Worm (Caenorhabditis elegans) whole organism, L1 larva: ENCODE data around the gene Y45F10D.6.

Experiments used
- C04F5.9 ChIP-seq: sonication (generic microtip); optimal IDR thresholded peaks from 2 replicates; lab custom pipeline; 2016; ENCODE audit warnings: missing genetic modification characterization, missing compliant biosample characterization
- C16A3.4 ChIP-seq: fragments of 150-350 bp; optimal IDR thresholded peaks from 2 replicates; lab custom pipeline; 2014; ENCODE audit warnings: missing biosample characterization, missing genetic modification characterization
- C34B4.2 ChIP-seq: sonication (generic microtip); optimal IDR thresholded peaks from 2 replicates; lab custom pipeline; 2017; ENCODE audit warnings: mild to moderate bottlenecking, missing genetic modification characterization, missing compliant biosample characterization
- F16B12.6 ChIP-seq: fragments of 150-350 bp; optimal IDR thresholded peaks from 2 replicates; lab custom pipeline; 2014; ENCODE audit warnings: missing biosample characterization, missing genetic modification characterization
- aha-1 ChIP-seq: fragments of 150-350 bp; optimal IDR thresholded peaks from 2 replicates; lab custom pipeline; 2014; ENCODE audit warnings: missing biosample characterization, missing genetic modification characterization
- alr-1 ChIP-seq: fragments of 200-800 bp; sonication (Bioruptor generic); optimal IDR thresholded peaks from 2 replicates; lab custom pipeline; 2018; ENCODE audit warnings: borderline replicate concordance, mild to moderate bottlenecking, missing genetic modification characterization, missing compliant biosample characterization
- blmp-1 ChIP-seq: fragments of 150-350 bp; optimal IDR thresholded peaks from 2 replicates; lab custom pipeline; 2014; ENCODE audit warnings: missing biosample characterization, missing genetic modification characterization
- ceh-82 ChIP-seq, 3 experiments: fragments of 150-350 bp in 1 of 3; sonication (generic microtip) in 2 of 3; optimal IDR thresholded peaks; 2 replicates each; lab custom pipeline; 2014 to 2017; ENCODE audit warnings: missing biosample characterization in 3 of 3, missing genetic modification characterization in 3 of 3
- ceh-88 ChIP-seq: fragments of 200-800 bp; sonication (Bioruptor generic); IDR thresholded peaks from 2 replicates; pipeline ENCODE4 v1.3.6; 2022; ENCODE audit warnings: missing genetic modification characterization, missing compliant biosample characterization
- ces-1 ChIP-seq: fragments of 150-350 bp; optimal IDR thresholded peaks from 2 replicates; lab custom pipeline; 2014; ENCODE audit warnings: missing biosample characterization, missing genetic modification reagents, missing genetic modification characterization
- dsc-1 ChIP-seq: sonication (generic microtip); optimal IDR thresholded peaks from 2 replicates; lab custom pipeline; 2016; ENCODE audit warnings: mild to moderate bottlenecking, missing genetic modification characterization, missing compliant biosample characterization
- efl-1 ChIP-seq, 4 experiments: fragments of 150-350 bp; optimal IDR thresholded peaks in 3 of 4; peaks in 1 of 4; 1 replicate in 1 of 4; 2 replicates in 3 of 4; lab custom pipeline; 2014; ENCODE audit warnings: missing biosample characterization in 2 of 4, missing genetic modification characterization in 2 of 4, missing genetic modification reagents in 2 of 4
- efl-3 ChIP-seq: fragments of 200-800 bp; sonication (Bioruptor generic); optimal IDR thresholded peaks from 2 replicates; lab custom pipeline; 2018; ENCODE audit warnings: mild to moderate bottlenecking, missing genetic modification characterization, missing compliant biosample characterization
- egl-13 ChIP-seq: sonication (generic microtip); optimal IDR thresholded peaks from 2 replicates; lab custom pipeline; 2016; ENCODE audit warnings: missing genotype, missing genetic modification reagents, missing genetic modification characterization, missing compliant biosample characterization
- elt-3 ChIP-seq, 6 experiments: fragments of 150-350 bp in 1 of 6; sonication (generic microtip); optimal IDR thresholded peaks; 2 replicates each; lab custom pipeline; 2017 to 2018; ENCODE audit warnings: missing biosample characterization in 6 of 6, missing genetic modification characterization in 6 of 6, inconsistent platforms in 1 of 6
- ets-5 ChIP-seq: fragments of 200-800 bp; sonication (Bioruptor generic); IDR thresholded peaks from 2 replicates; pipeline ENCODE4 v1.3.6; 2022; ENCODE audit warnings: missing genetic modification characterization, missing compliant biosample characterization
- fkh-10 ChIP-seq: sonication (generic microtip); optimal IDR thresholded peaks from 2 replicates; lab custom pipeline; 2017; ENCODE audit warnings: missing biosample characterization, missing genetic modification reagents, missing genetic modification characterization
- fkh-4 ChIP-seq: sonication (generic microtip); optimal IDR thresholded peaks from 2 replicates; lab custom pipeline; 2016; ENCODE audit warnings: missing compliant biosample characterization, missing genetic modification characterization, borderline replicate concordance
- grh-1 ChIP-seq: fragments of 200-800 bp; sonication (Bioruptor generic); IDR thresholded peaks from 2 replicates; pipeline ENCODE4 v1.3.6; 2022; ENCODE audit warnings: missing genetic modification reagents, missing genetic modification characterization, missing compliant biosample characterization
- hlh-17 ChIP-seq: fragments of 200-800 bp; sonication (Bioruptor generic); optimal IDR thresholded peaks from 2 replicates; lab custom pipeline; 2018; ENCODE audit warnings: missing genetic modification characterization, mild to moderate bottlenecking, missing compliant biosample characterization, moderate library complexity, borderline replicate concordance
- hlh-4 ChIP-seq: sonication (generic microtip); optimal IDR thresholded peaks from 2 replicates; lab custom pipeline; 2016; ENCODE audit warnings: mild to moderate bottlenecking, missing genetic modification characterization, missing compliant biosample characterization
- hpl-2 ChIP-seq: fragments of 150-350 bp; optimal IDR thresholded peaks from 2 replicates; lab custom pipeline; 2014; ENCODE audit warnings: missing biosample characterization, missing genetic modification reagents, missing genetic modification characterization
- irx-1 ChIP-seq: sonication (generic microtip); optimal IDR thresholded peaks from 2 replicates; lab custom pipeline; 2016; ENCODE audit warnings: missing genetic modification characterization, missing compliant biosample characterization
- isw-1 ChIP-seq: fragments of 200-800 bp; sonication (Bioruptor generic); IDR thresholded peaks from 2 replicates; pipeline ENCODE4 v1.3.6; 2022; ENCODE audit warnings: missing genetic modification characterization, missing compliant biosample characterization
- jun-1 ChIP-seq: fragments of 150-350 bp; optimal IDR thresholded peaks from 2 replicates; lab custom pipeline; 2014; ENCODE audit warnings: missing biosample characterization, missing genetic modification reagents, missing genetic modification characterization
- lin-14 ChIP-seq: fragments of 200-800 bp; sonication (Bioruptor generic); optimal IDR thresholded peaks from 2 replicates; lab custom pipeline; 2018; ENCODE audit warnings: mild to moderate bottlenecking, missing genetic modification characterization, moderate library complexity, missing compliant biosample characterization
- lin-15B ChIP-seq: fragments of 150-350 bp; sonication (generic microtip); optimal IDR thresholded peaks from 3 replicates; lab custom pipeline; 2014; ENCODE audit warnings: missing biosample characterization, missing genetic modification characterization
- lin-39 ChIP-seq: fragments of 150-350 bp; optimal IDR thresholded peaks from 2 replicates; lab custom pipeline; 2014; ENCODE audit warnings: missing biosample characterization, missing genetic modification reagents, missing genetic modification characterization
- lsy-2 ChIP-seq, 2 experiments: fragments of 150-350 bp; optimal IDR thresholded peaks; 2 replicates each; lab custom pipeline; 2014; ENCODE audit warnings: missing biosample characterization in 2 of 2, missing genetic modification characterization in 2 of 2
- mab-9 ChIP-seq: fragments of 200-800 bp; sonication (Bioruptor generic); IDR thresholded peaks from 2 replicates; pipeline ENCODE4 v1.3.6; 2022; ENCODE audit warnings: missing genetic modification reagents, missing genetic modification characterization, missing compliant biosample characterization
- mdl-1 ChIP-seq, 2 experiments: fragments of 150-350 bp; optimal IDR thresholded peaks; 2 replicates each; lab custom pipeline; 2014 to 2017; ENCODE audit warnings: missing biosample characterization in 2 of 2, missing genetic modification characterization in 2 of 2, inconsistent platforms in 1 of 2
- mef-2 ChIP-seq: fragments of 150-350 bp; optimal IDR thresholded peaks from 2 replicates; lab custom pipeline; 2014; ENCODE audit warnings: missing biosample characterization, missing genetic modification characterization
- mep-1 ChIP-seq: fragments of 150-350 bp; optimal IDR thresholded peaks from 2 replicates; lab custom pipeline; 2014; ENCODE audit warnings: missing biosample characterization, missing genetic modification characterization
- nhr-11 ChIP-seq: fragments of 150-350 bp; optimal IDR thresholded peaks from 2 replicates; lab custom pipeline; 2014; ENCODE audit warnings: missing biosample characterization, missing genetic modification characterization
- nhr-12 ChIP-seq: sonication (generic microtip); optimal IDR thresholded peaks from 2 replicates; lab custom pipeline; 2017; ENCODE audit warnings: missing biosample characterization, missing genetic modification characterization
- nhr-20 ChIP-seq: sonication (generic microtip); optimal IDR thresholded peaks from 2 replicates; lab custom pipeline; 2016; ENCODE audit warnings: mild to moderate bottlenecking, missing genetic modification characterization, missing compliant biosample characterization
- nhr-47 ChIP-seq: sonication (generic microtip); optimal IDR thresholded peaks from 2 replicates; lab custom pipeline; 2016; ENCODE audit warnings: mild to moderate bottlenecking, missing genetic modification characterization, moderate library complexity, missing compliant biosample characterization
- nhr-71 ChIP-seq: sonication (generic microtip); optimal IDR thresholded peaks from 2 replicates; lab custom pipeline; 2016; ENCODE audit warnings: mild to moderate bottlenecking, missing genetic modification characterization, moderate library complexity, missing compliant biosample characterization
- nhr-76 ChIP-seq: sonication (generic microtip); optimal IDR thresholded peaks from 2 replicates; lab custom pipeline; 2017; ENCODE audit warnings: missing biosample characterization, missing genetic modification characterization
- nhr-77 ChIP-seq: fragments of 150-350 bp; optimal IDR thresholded peaks from 2 replicates; lab custom pipeline; 2014; ENCODE audit warnings: missing biosample characterization, missing genetic modification characterization
- nhr-85 ChIP-seq: sonication (generic microtip); peaks from one replicate; lab custom pipeline; 2016; ENCODE audit warnings: missing genetic modification characterization, inconsistent platforms, missing compliant biosample characterization
- pag-3 ChIP-seq: sonication (generic microtip); optimal IDR thresholded peaks from 2 replicates; lab custom pipeline; 2017; ENCODE audit warnings: missing genetic modification characterization, mild to moderate bottlenecking, missing compliant biosample characterization, antibody characterized with exemption, borderline replicate concordance; ENCODE audit not compliant: insufficient read depth
- pax-3 ChIP-seq: fragments of 200-800 bp; sonication (Bioruptor generic); optimal IDR thresholded peaks from 2 replicates; lab custom pipeline; 2018; ENCODE audit warnings: mild to moderate bottlenecking, missing genetic modification characterization, moderate library complexity, missing compliant biosample characterization
- pqm-1 ChIP-seq: sonication (generic microtip); optimal IDR thresholded peaks from 3 replicates; lab custom pipeline; 2017; ENCODE audit warnings: missing biosample characterization, missing genetic modification characterization
- skn-1 ChIP-seq: fragments of 150-350 bp; optimal IDR thresholded peaks from 2 replicates; lab custom pipeline; 2014; ENCODE audit warnings: missing biosample characterization, missing genetic modification characterization
- sptf-1 ChIP-seq: fragments of 150-350 bp; optimal IDR thresholded peaks from 2 replicates; lab custom pipeline; 2014; ENCODE audit warnings: missing biosample characterization, missing genetic modification characterization
- sup-37 ChIP-seq: fragments of 200-800 bp; sonication (Bioruptor generic); optimal IDR thresholded peaks from 2 replicates; lab custom pipeline; 2018; ENCODE audit warnings: mild to moderate bottlenecking, missing genetic modification characterization, missing compliant biosample characterization
- swsn-7 ChIP-seq: sonication (generic microtip); optimal IDR thresholded peaks from 2 replicates; lab custom pipeline; 2016; ENCODE audit warnings: missing genetic modification characterization, missing compliant biosample characterization
- tbx-2 ChIP-seq: sonication (generic microtip); optimal IDR thresholded peaks from 2 replicates; lab custom pipeline; 2016; ENCODE audit warnings: missing genetic modification characterization, missing compliant biosample characterization
- tlp-1 ChIP-seq: fragments of 150-350 bp; optimal IDR thresholded peaks from 2 replicates; lab custom pipeline; 2014; ENCODE audit warnings: missing biosample characterization, missing genetic modification characterization
- unc-130 ChIP-seq: fragments of 150-350 bp; optimal IDR thresholded peaks from 2 replicates; lab custom pipeline; 2017; ENCODE audit warnings: missing biosample characterization, missing genetic modification characterization, inconsistent platforms
- unc-30 ChIP-seq: sonication (generic microtip); optimal IDR thresholded peaks from 2 replicates; lab custom pipeline; 2017; ENCODE audit warnings: missing biosample characterization, missing genetic modification characterization
- unc-98 ChIP-seq: fragments of 200-800 bp; sonication (Bioruptor generic); IDR thresholded peaks from 2 replicates; pipeline ENCODE4 v1.3.6; 2022; ENCODE audit warnings: missing genetic modification characterization, missing compliant biosample characterization
- zag-1 ChIP-seq: fragments of 150-350 bp; optimal IDR thresholded peaks from 2 replicates; lab custom pipeline; 2014; ENCODE audit warnings: missing biosample characterization, missing genetic modification characterization

Gene Y45F10D.6

DNA sequence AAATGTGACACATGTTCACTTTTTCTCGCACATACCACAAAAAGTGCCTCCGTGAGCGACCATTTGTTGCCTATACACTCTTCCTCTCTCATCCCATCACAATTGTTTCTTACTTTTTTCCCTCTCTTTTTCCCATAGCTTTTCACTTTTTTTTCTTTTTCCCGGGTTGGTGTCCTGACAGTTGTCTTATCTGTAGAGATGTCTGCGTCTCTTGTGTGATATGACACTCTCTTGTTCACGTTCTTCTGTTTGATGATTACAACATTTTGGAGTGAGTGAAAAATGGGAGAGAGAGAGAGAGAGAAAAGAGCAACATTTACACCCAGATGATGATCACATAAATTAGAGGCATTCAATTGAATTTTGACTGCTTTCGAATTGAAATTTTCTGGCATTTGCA, 28.7 kb upstream of the Y45F10D.6 start:
- TF ChIP-seq C34B4.2 (tag; lab: Kevin White, UChicago) (no peak), mef-2 (tag; lab: Kevin White, UChicago) (no peak), efl-3 (GFP tag; lab: Kevin White, UChicago) (no peak), grh-1 (GFP tag; lab: Robert Waterston, UW) (no peak), isw-1 (GFP tag; lab: Robert Waterston, UW) (no peak), nhr-76 (tag; lab: Kevin White, UChicago) (no peak), unc-30 (tag; lab: Kevin White, UChicago) (no peak), nhr-47 (peak; percentile 43), nhr-20 (tag; lab: Kevin White, UChicago) (peak; percentile 63), nhr-77 (tag; lab: Kevin White, UChicago) (no peak), fkh-10 (GFP tag; lab: Kevin White, UChicago) (no peak), ets-5 (no peak), C16A3.4 (peak; percentile 48), irx-1 (no peak), sptf-1 (tag; lab: Kevin White, UChicago) (no peak), hpl-2 (GFP tag; lab: Kevin White, UChicago) (no peak), zag-1 (tag; lab: Kevin White, UChicago) (no peak), skn-1 (tag; lab: Kevin White, UChicago) (peak; percentile 9), blmp-1 (tag; lab: Kevin White, UChicago) (peak; percentile 98), ceh-82 (tag; optimal IDR thresholded peaks at IDR 0.05; lab: Kevin White, UChicago) (no peak), mab-9 (GFP tag; lab: Robert Waterston, UW) (no peak), mdl-1 (tag; optimal IDR thresholded peaks at IDR 0.05; lab: Kevin White, UChicago) (peak in 1 of 2 experiments; percentile 47), unc-98 (GFP tag; lab: Robert Waterston, UW) (no peak), alr-1 (no peak), elt-3 (tag; optimal IDR thresholded peaks at IDR 0.05; lab: Kevin White, UChicago) (no peak), jun-1 (tag; lab: Kevin White, UChicago) (no peak), hlh-17 (GFP tag; lab: Kevin White, UChicago) (no peak), nhr-11 (tag; lab: Kevin White, UChicago) (no peak), tlp-1 (tag; lab: Kevin White, UChicago) (no peak), aha-1 (tag; lab: Kevin White, UChicago) (no peak), ceh-88 (no peak), nhr-71 (tag; lab: Kevin White, UChicago) (peak; percentile 88), lsy-2 (tag; optimal IDR thresholded peaks at IDR 0.05; lab: Kevin White, UChicago) (peak; percentile 53 to 81), egl-13 (tag; lab: Kevin White, UChicago) (no peak), lin-14 (GFP tag; lab: Kevin White, UChicago) (peak; percentile 96), hlh-4 (tag; lab: Kevin White, UChicago) (no peak), fkh-4 (tag; lab: Kevin White, UChicago) (no peak), tbx-2 (tag; lab: Kevin White, UChicago) (peak; percentile 23), ces-1 (no peak), efl-1 (optimal IDR thresholded peaks at IDR 0.05; lab: Kevin White, UChicago) (peak; percentile 56 to 57), efl-1 (GFP tag; optimal IDR thresholded peaks at IDR 0.05 in 1 of 2; lab: Kevin White, UChicago) (peak; percentile 22 to 92), dsc-1 (tag; lab: Kevin White, UChicago) (no peak), pax-3 (tag; lab: Kevin White, UChicago) (no peak), lin-39 (tag; lab: Kevin White, UChicago) (peak; percentile 11), pqm-1 (peak; percentile 29), C04F5.9 (tag; lab: Kevin White, UChicago) (no peak), pag-3 (tag; lab: Kevin White, UChicago) (peak; percentile 76), swsn-7 (tag; lab: Kevin White, UChicago) (peak; percentile 47), unc-130 (peak; percentile 18), mep-1 (peak; percentile 17), sup-37 (GFP tag; lab: Kevin White, UChicago) (no peak), F16B12.6 (tag; lab: Kevin White, UChicago) (no peak), nhr-12 (tag; lab: Kevin White, UChicago) (no peak), nhr-85 (tag; lab: Kevin White, UChicago) (no peak), lin-15B (tag; lab: Kevin White, UChicago) (no peak)
